Worm (Caenorhabditis elegans) whole organism, L3 larva: Measurements from ENCODE around the gene F53E10.6.

Source experiments
- R02D3.7 ChIP-seq: fragments of 150-350 bp; optimal IDR thresholded peaks from 2 replicates; lab custom pipeline; 2014; ENCODE audit warnings: missing biosample characterization, missing genetic modification characterization
- ZK546.5 ChIP-seq: sonication (generic microtip); optimal IDR thresholded peaks from 2 replicates; lab custom pipeline; 2017; ENCODE audit warnings: missing biosample characterization, missing genetic modification characterization
- aly-2 ChIP-seq: fragments of 150-350 bp; optimal IDR thresholded peaks from 2 replicates; lab custom pipeline; 2014; ENCODE audit warnings: missing biosample characterization, missing genetic modification characterization
- ama-1 ChIP-seq: fragments of 150-350 bp; optimal IDR thresholded peaks from 2 replicates; lab custom pipeline; 2018
- ceh-16 ChIP-seq: sonication (generic microtip); optimal IDR thresholded peaks from 2 replicates; lab custom pipeline; 2017; ENCODE audit warnings: missing biosample characterization, missing genetic modification characterization
- ceh-28 ChIP-seq: fragments of 150-350 bp; optimal IDR thresholded peaks from 2 replicates; lab custom pipeline; 2014; ENCODE audit warnings: missing biosample characterization, missing genetic modification reagents, missing genetic modification characterization
- ceh-82 ChIP-seq: fragments of 150-350 bp; optimal IDR thresholded peaks from 2 replicates; lab custom pipeline; 2014; ENCODE audit warnings: missing biosample characterization, missing genetic modification characterization
- ceh-9 ChIP-seq: sonication (generic microtip); optimal IDR thresholded peaks from 2 replicates; lab custom pipeline; 2018; ENCODE audit warnings: missing biosample characterization, missing genetic modification characterization
- daf-12 ChIP-seq: fragments of 150-350 bp; optimal IDR thresholded peaks from 2 replicates; lab custom pipeline; 2014; ENCODE audit warnings: missing biosample characterization, missing genetic modification reagents, missing genetic modification characterization
- egl-27 ChIP-seq: sonication (generic microtip); optimal IDR thresholded peaks from 4 replicates; lab custom pipeline; 2017; ENCODE audit warnings: missing biosample characterization, missing genetic modification reagents, missing genetic modification characterization
- egl-5 ChIP-seq: fragments of 150-350 bp; optimal IDR thresholded peaks from 2 replicates; lab custom pipeline; 2017; ENCODE audit warnings: missing biosample characterization, missing genetic modification reagents, missing genetic modification characterization, inconsistent platforms
- elt-1 ChIP-seq: fragments of 150-350 bp; optimal IDR thresholded peaks from 2 replicates; lab custom pipeline; 2014; ENCODE audit warnings: missing biosample characterization, missing genetic modification characterization
- elt-2 ChIP-seq: sonication (generic microtip); optimal IDR thresholded peaks from 2 replicates; lab custom pipeline; 2016; ENCODE audit warnings: missing genetic modification reagents, mild to moderate bottlenecking, missing genetic modification characterization, missing compliant biosample characterization
- elt-3 ChIP-seq, 3 experiments: fragments of 150-350 bp in 1 of 3; sonication (generic microtip) in 2 of 3; optimal IDR thresholded peaks; 2 replicates in 2 of 3; 4 replicates in 1 of 3; lab custom pipeline; 2014 to 2017; ENCODE audit warnings: missing biosample characterization in 3 of 3, missing genetic modification characterization in 3 of 3
- eor-1 ChIP-seq, 2 experiments: fragments of 150-350 bp; optimal IDR thresholded peaks; 2 replicates each; lab custom pipeline; 2014 to 2018; ENCODE audit warnings: missing biosample characterization in 2 of 2, missing genetic modification characterization in 2 of 2
- fkh-10 ChIP-seq: sonication (generic microtip); optimal IDR thresholded peaks from 2 replicates; lab custom pipeline; 2017; ENCODE audit warnings: missing biosample characterization, missing genetic modification reagents, missing genetic modification characterization
- fkh-2 ChIP-seq: fragments of 150-350 bp; optimal IDR thresholded peaks from 2 replicates; lab custom pipeline; 2014; ENCODE audit warnings: missing biosample characterization, missing genetic modification reagents, missing genetic modification characterization
- fos-1 ChIP-seq: fragments of 150-350 bp; optimal IDR thresholded peaks from 2 replicates; lab custom pipeline; 2014; ENCODE audit warnings: missing biosample characterization, missing genetic modification characterization
- hmg-11 ChIP-seq: sonication (generic microtip); optimal IDR thresholded peaks from 2 replicates; lab custom pipeline; 2016; ENCODE audit warnings: missing genetic modification characterization, missing compliant biosample characterization
- jun-1 ChIP-seq: fragments of 150-350 bp; optimal IDR thresholded peaks from 2 replicates; lab custom pipeline; 2014; ENCODE audit warnings: missing biosample characterization, missing genetic modification reagents, missing genetic modification characterization
- lin-15B ChIP-seq: fragments of 150-350 bp; optimal IDR thresholded peaks from 2 replicates; lab custom pipeline; 2014; ENCODE audit warnings: missing biosample characterization, missing genetic modification characterization
- lin-39 ChIP-seq: fragments of 150-350 bp; optimal IDR thresholded peaks from 2 replicates; lab custom pipeline; 2018; ENCODE audit warnings: missing biosample characterization, missing genetic modification reagents, missing genetic modification characterization
- lsy-12 ChIP-seq: sonication (generic microtip); optimal IDR thresholded peaks from 2 replicates; lab custom pipeline; 2016; ENCODE audit warnings: mild to moderate bottlenecking, missing genetic modification characterization, missing compliant biosample characterization
- mdl-1 ChIP-seq: fragments of 150-350 bp; optimal IDR thresholded peaks from 2 replicates; lab custom pipeline; 2014; ENCODE audit warnings: missing biosample characterization, missing genetic modification characterization
- mml-1 ChIP-seq: fragments of 150-350 bp; sonication (generic microtip); optimal IDR thresholded peaks from 3 replicates; lab custom pipeline; 2014; ENCODE audit warnings: missing biosample characterization, missing genetic modification characterization
- nfya-1 ChIP-seq: sonication (generic microtip); optimal IDR thresholded peaks from 2 replicates; lab custom pipeline; 2017; ENCODE audit warnings: missing genetic modification characterization, mild to moderate bottlenecking, missing compliant biosample characterization, antibody characterized with exemption, moderate library complexity; ENCODE audit not compliant: insufficient read depth
- nhr-11 ChIP-seq: fragments of 150-350 bp; optimal IDR thresholded peaks from 2 replicates; lab custom pipeline; 2014; ENCODE audit warnings: missing biosample characterization, missing genetic modification characterization
- nhr-12 ChIP-seq: fragments of 150-350 bp; optimal IDR thresholded peaks from 2 replicates; lab custom pipeline; 2014; ENCODE audit warnings: missing biosample characterization, missing genetic modification characterization
- nhr-23 ChIP-seq: fragments of 150-350 bp; optimal IDR thresholded peaks from 2 replicates; lab custom pipeline; 2014; ENCODE audit warnings: missing biosample characterization, missing genetic modification reagents, missing genetic modification characterization
- nhr-237 ChIP-seq: fragments of 150-350 bp; optimal IDR thresholded peaks from 2 replicates; lab custom pipeline; 2014; ENCODE audit warnings: missing biosample characterization, missing genetic modification characterization
- nhr-25 ChIP-seq: sonication (generic microtip); optimal IDR thresholded peaks from 2 replicates; lab custom pipeline; 2017; ENCODE audit warnings: missing biosample characterization, missing genetic modification characterization
- nhr-28 ChIP-seq: fragments of 150-350 bp; optimal IDR thresholded peaks from 2 replicates; lab custom pipeline; 2014; ENCODE audit warnings: missing biosample characterization, missing genetic modification characterization
- nhr-43 ChIP-seq: sonication (generic microtip); optimal IDR thresholded peaks from 2 replicates; lab custom pipeline; 2016; ENCODE audit warnings: mild to moderate bottlenecking, missing genetic modification characterization, missing compliant biosample characterization; ENCODE audit not compliant: poor library complexity, severe bottlenecking
- nhr-67 ChIP-seq: fragments of 150-350 bp; optimal IDR thresholded peaks from 2 replicates; lab custom pipeline; 2014; ENCODE audit warnings: missing biosample characterization, missing genetic modification characterization
- nhr-76 ChIP-seq: fragments of 150-350 bp; sonication (generic microtip); optimal IDR thresholded peaks from 5 replicates; lab custom pipeline; 2014; ENCODE audit warnings: missing biosample characterization, missing genetic modification characterization
- nhr-77 ChIP-seq: fragments of 150-350 bp; optimal IDR thresholded peaks from 2 replicates; lab custom pipeline; 2014; ENCODE audit warnings: missing biosample characterization, missing genetic modification characterization
- pha-4 ChIP-seq: fragments of 150-350 bp; optimal IDR thresholded peaks from 2 replicates; lab custom pipeline; 2014; ENCODE audit warnings: missing biosample characterization, missing genetic modification reagents, missing genetic modification characterization
- pqm-1 ChIP-seq: fragments of 150-350 bp; optimal IDR thresholded peaks from 2 replicates; lab custom pipeline; 2017; ENCODE audit warnings: missing biosample characterization, missing genetic modification characterization, inconsistent platforms
- sea-2 ChIP-seq: fragments of 150-350 bp; sonication (generic microtip); optimal IDR thresholded peaks from 4 replicates; lab custom pipeline; 2014; ENCODE audit warnings: missing biosample characterization, missing genetic modification reagents, missing genetic modification characterization
- skn-1 ChIP-seq: fragments of 150-350 bp; optimal IDR thresholded peaks from 2 replicates; lab custom pipeline; 2014; ENCODE audit warnings: missing biosample characterization, missing genetic modification characterization
- snpc-4 ChIP-seq: fragments of 150-350 bp; optimal IDR thresholded peaks from 2 replicates; lab custom pipeline; 2014; ENCODE audit warnings: missing biosample characterization, missing genetic modification characterization
- tbx-2 ChIP-seq: sonication (generic microtip); optimal IDR thresholded peaks from 2 replicates; lab custom pipeline; 2016; ENCODE audit warnings: mild to moderate bottlenecking, missing genetic modification characterization, missing compliant biosample characterization
- unc-39 ChIP-seq: sonication (generic microtip); optimal IDR thresholded peaks from 4 replicates; lab custom pipeline; 2017; ENCODE audit warnings: missing biosample characterization, missing genetic modification characterization
- unc-62 ChIP-seq: fragments of 150-350 bp; sonication (generic microtip); optimal IDR thresholded peaks from 4 replicates; lab custom pipeline; 2014; ENCODE audit warnings: missing biosample characterization, missing genetic modification reagents, missing genetic modification characterization
- zag-1 ChIP-seq: fragments of 150-350 bp; optimal IDR thresholded peaks from 2 replicates; lab custom pipeline; 2014; ENCODE audit warnings: missing biosample characterization, missing genetic modification characterization
- ztf-11 ChIP-seq: fragments of 150-350 bp; optimal IDR thresholded peaks from 2 replicates; lab custom pipeline; 2014; ENCODE audit warnings: missing biosample characterization, missing genetic modification characterization
- ztf-4 ChIP-seq: fragments of 150-350 bp; optimal IDR thresholded peaks from 2 replicates; lab custom pipeline; 2014; ENCODE audit warnings: missing biosample characterization, missing genetic modification characterization

F53E10.6 gene

DNA sequence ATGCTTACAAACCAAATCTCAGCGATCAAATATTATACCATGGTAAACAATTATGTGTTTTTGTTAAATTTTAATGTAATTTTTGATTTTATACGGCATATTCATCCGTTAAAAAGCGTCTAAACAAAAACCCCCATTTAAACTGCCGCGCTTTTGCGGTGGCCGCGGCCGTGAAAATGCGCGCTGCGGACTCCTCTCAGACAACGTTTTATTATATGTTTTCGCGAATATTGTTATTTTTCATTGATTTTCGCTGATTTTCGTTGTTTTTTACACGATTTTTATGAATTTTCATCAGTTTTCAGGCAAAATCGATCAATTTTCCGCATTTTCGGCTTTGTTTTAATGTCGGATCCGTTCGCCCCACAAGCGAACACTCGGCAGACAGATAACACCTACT, 35.7 kb upstream of the F53E10.6 start, which contains the start of gene W02H5.19:
Gene W02H5.19 (plus strand): TSS at position 346 of the 400 bp plus-strand sequence.
- TF ChIP-seq nhr-25 (tag; lab: Kevin White, UChicago) (peak; percentile 7), ceh-9 (tag; lab: Kevin White, UChicago) (no peak), fkh-10 (no peak), eor-1 (tag; optimal IDR thresholded peaks at IDR 0.05; lab: Kevin White, UChicago) (no peak), ceh-28 (tag; lab: Kevin White, UChicago) (peak; percentile 6), zag-1 (tag; lab: Kevin White, UChicago) (no peak), pha-4 (tag; lab: Kevin White, UChicago) (peak; percentile 69), unc-39 (tag; lab: Kevin White, UChicago) (no peak), R02D3.7 (tag; lab: Kevin White, UChicago) (peak; percentile 32), elt-2 (tag; lab: Kevin White, UChicago) (peak; percentile 24), lin-39 (tag; lab: Kevin White, UChicago) (peak; percentile 57), nhr-67 (tag; lab: Kevin White, UChicago) (no peak), hmg-11 (peak; percentile 64), nhr-11 (tag; lab: Kevin White, UChicago) (no peak), ZK546.5 (no peak), nhr-28 (tag; lab: Kevin White, UChicago) (no peak), jun-1 (tag; lab: Kevin White, UChicago) (no peak), snpc-4 (tag; lab: Kevin White, UChicago) (peak; percentile 59), aly-2 (tag; lab: Kevin White, UChicago) (no peak), elt-1 (tag; lab: Kevin White, UChicago) (no peak), mdl-1 (tag; lab: Kevin White, UChicago) (no peak), lin-15B (tag; lab: Kevin White, UChicago) (peak; percentile 72), ceh-82 (tag; lab: Kevin White, UChicago) (no peak), tbx-2 (tag; lab: Kevin White, UChicago) (no peak), mml-1 (tag; lab: Kevin White, UChicago) (no peak), nhr-12 (tag; lab: Kevin White, UChicago) (no peak), fos-1 (tag; lab: Kevin White, UChicago) (no peak), ceh-16 (no peak), nfya-1 (tag; lab: Kevin White, UChicago) (peak; percentile 77), ztf-11 (no peak), ztf-4 (tag; lab: Kevin White, UChicago) (no peak), nhr-77 (tag; lab: Kevin White, UChicago) (peak; percentile 51), egl-27 (no peak), nhr-76 (tag; lab: Kevin White, UChicago) (no peak), unc-62 (GFP tag; lab: Kevin White, UChicago) (no peak), elt-3 (tag; optimal IDR thresholded peaks at IDR 0.05; lab: Kevin White, UChicago) (no peak), ama-1 (lab: Kevin White, UChicago) (no peak), nhr-43 (tag; lab: Kevin White, UChicago) (peak; percentile 93), nhr-23 (peak; percentile 74), daf-12 (no peak), nhr-237 (tag; lab: Kevin White, UChicago) (no peak), skn-1 (tag; lab: Kevin White, UChicago) (no peak), pqm-1 (tag; lab: Kevin White, UChicago) (peak; percentile 17), sea-2 (GFP tag; lab: Kevin White, UChicago) (no peak), egl-5 (tag; lab: Kevin White, UChicago) (no peak), lsy-12 (tag; lab: Kevin White, UChicago) (peak; percentile 72), fkh-2 (tag; lab: Kevin White, UChicago) (no peak)
